Fruit fly (Drosophila melanogaster) whole organism, embryonic: ENCODE data around the gene CG1824.

Experiments
- Adf1 ChIP-seq: fragments of 200-800 bp; sonication (Bioruptor generic); IDR thresholded peaks from 2 replicates; pipeline ENCODE4 v1.3.6; 2022; ENCODE audit warnings: missing biosample characterization, missing genetic modification characterization
- CG10565 ChIP-seq: fragments of 200-800 bp; sonication (Bioruptor generic); optimal IDR thresholded peaks from 3 replicates; lab custom pipeline; 2016; ENCODE audit warnings: missing biosample characterization, mild to moderate bottlenecking, missing genetic modification characterization
- CG11696 ChIP-seq: fragments of 200-800 bp; sonication (Bioruptor generic); IDR thresholded peaks from 2 replicates; pipeline ENCODE4 v1.3.6; 2022; ENCODE audit warnings: missing biosample characterization, missing genetic modification characterization
- CG13296 ChIP-seq: fragments of 200-800 bp; sonication (Bioruptor generic); optimal IDR thresholded peaks from 3 replicates; lab custom pipeline; 2018; ENCODE audit warnings: missing biosample characterization, mild to moderate bottlenecking, missing genetic modification characterization
- CG14860 ChIP-seq: fragments of 200-800 bp; sonication (Bioruptor generic); IDR thresholded peaks from 3 replicates; pipeline ENCODE4 v1.3.6; 2022; ENCODE audit warnings: missing biosample characterization, missing genetic modification characterization; ENCODE audit not compliant: partially characterized antibody
- CG15479 ChIP-seq: fragments of 200-800 bp; sonication (Bioruptor generic); optimal IDR thresholded peaks from 3 replicates; lab custom pipeline; 2019; ENCODE audit warnings: missing biosample characterization, mild to moderate bottlenecking, missing genetic modification characterization, moderate library complexity
- CG17361 ChIP-seq: fragments of 200-800 bp; sonication (Bioruptor generic); IDR thresholded peaks from 3 replicates; pipeline ENCODE4 v1.3.6; 2022; ENCODE audit warnings: missing biosample characterization, missing genetic modification characterization
- CG17829 ChIP-seq: fragments of 200-800 bp; optimal IDR thresholded peaks from 2 replicates; lab custom pipeline; 2019; ENCODE audit warnings: missing biosample characterization, mild to moderate bottlenecking, missing genetic modification characterization, moderate library complexity
- CG2202 ChIP-seq: fragments of 200-800 bp; sonication (Bioruptor generic); optimal IDR thresholded peaks from 2 replicates; lab custom pipeline; 2018; ENCODE audit warnings: missing biosample characterization, mild to moderate bottlenecking, missing genetic modification characterization
- CG30020 ChIP-seq: fragments of 200-800 bp; optimal IDR thresholded peaks from 2 replicates; lab custom pipeline; 2019; ENCODE audit warnings: missing biosample characterization, mild to moderate bottlenecking, missing genetic modification characterization, moderate library complexity
- CG30431 ChIP-seq: fragments of 200-800 bp; sonication (Bioruptor generic); optimal IDR thresholded peaks from 2 replicates; lab custom pipeline; 2017; ENCODE audit warnings: missing biosample characterization, missing genetic modification characterization
- CG5180 ChIP-seq: fragments of 200-800 bp; sonication (Bioruptor generic); optimal IDR thresholded peaks from 3 replicates; lab custom pipeline; 2017; ENCODE audit warnings: missing biosample characterization, missing genetic modification characterization, mild to moderate bottlenecking, moderate library complexity, missing genetic modification reagents
- CG6272 ChIP-seq: fragments of 200-800 bp; sonication (Bioruptor generic); IDR thresholded peaks from 2 replicates; pipeline ENCODE4 v1.3.6; 2022; ENCODE audit warnings: missing biosample characterization, missing genetic modification characterization
- CG7839 ChIP-seq: fragments of 200-800 bp; sonication (Bioruptor generic); optimal IDR thresholded peaks from 3 replicates; lab custom pipeline; 2018; ENCODE audit warnings: missing biosample characterization, mild to moderate bottlenecking, missing genetic modification characterization, moderate library complexity
- CG7928 ChIP-seq: fragments of 200-800 bp; sonication (Bioruptor generic); optimal IDR thresholded peaks from 2 replicates; lab custom pipeline; 2017; ENCODE audit warnings: missing biosample characterization, mild to moderate bottlenecking, missing genetic modification characterization
- CG8290 ChIP-seq, 3 experiments: fragments of 200-800 bp; sonication (Bioruptor generic); optimal IDR thresholded peaks; 2 replicates each; lab custom pipeline; 2016 to 2019; ENCODE audit warnings: missing biosample characterization in 3 of 3, missing genetic modification characterization in 3 of 3, mild to moderate bottlenecking in 2 of 3, moderate library complexity in 1 of 3
- D ChIP-seq, 2 experiments: fragments of 200-800 bp in 1 of 2; fragments of >200 bp in 1 of 2; sonication (Bioruptor generic) in 1 of 2; optimal IDR thresholded peaks; 2 replicates in 1 of 2; 3 replicates in 1 of 2; lab custom pipeline; 2017; ENCODE audit warnings: mild to moderate bottlenecking in 1 of 2, missing biosample characterization in 1 of 2, missing genetic modification characterization in 1 of 2, missing genetic modification reagents in 1 of 2
- D19A ChIP-seq: fragments of 200-800 bp; optimal IDR thresholded peaks from 3 replicates; lab custom pipeline; 2019; ENCODE audit warnings: missing biosample characterization, mild to moderate bottlenecking, missing genetic modification characterization, moderate library complexity
- H15 ChIP-seq: fragments of 200-800 bp; sonication (Bioruptor generic); IDR thresholded peaks from 3 replicates; pipeline ENCODE4 v1.3.6; 2022; ENCODE audit warnings: missing biosample characterization, missing genetic modification characterization
- H2.0 ChIP-seq: fragments of 200-800 bp; sonication (Bioruptor generic); IDR thresholded peaks from 2 replicates; pipeline ENCODE4 v1.3.6; 2022; ENCODE audit warnings: missing biosample characterization, missing genetic modification characterization
- Hmr ChIP-seq: fragments of 200-800 bp; sonication (Bioruptor generic); optimal IDR thresholded peaks from 3 replicates; lab custom pipeline; 2017; ENCODE audit warnings: mild to moderate bottlenecking, missing biosample characterization, missing genetic modification reagents, missing genetic modification characterization
- Lim3 ChIP-seq: fragments of 200-800 bp; sonication (Bioruptor generic); IDR thresholded peaks from 2 replicates; pipeline ENCODE4 v1.3.6; 2022; ENCODE audit warnings: missing biosample characterization, missing genetic modification characterization
- Max ChIP-seq: fragments of 200-800 bp; sonication (Bioruptor generic); optimal IDR thresholded peaks from 2 replicates; lab custom pipeline; 2016; ENCODE audit warnings: missing biosample characterization, mild to moderate bottlenecking, missing genetic modification characterization
- Sox100B ChIP-seq: fragments of 200-800 bp; sonication (Bioruptor generic); optimal IDR thresholded peaks from 3 replicates; lab custom pipeline; 2018; ENCODE audit warnings: missing biosample characterization, mild to moderate bottlenecking, missing genetic modification characterization
- amos ChIP-seq: fragments of 200-800 bp; sonication (Bioruptor generic); IDR thresholded peaks from 2 replicates; pipeline ENCODE4 v1.3.6; 2022; ENCODE audit warnings: missing biosample characterization, missing genetic modification characterization; ENCODE audit not compliant: partially characterized antibody
- aop ChIP-seq: fragments of 200-800 bp; sonication (Bioruptor generic); IDR thresholded peaks from 2 replicates; pipeline ENCODE4 v1.3.6; 2022; ENCODE audit warnings: missing biosample characterization, missing genetic modification characterization
- ara ChIP-seq: fragments of 200-800 bp; sonication (Bioruptor generic); IDR thresholded peaks from 2 replicates; pipeline ENCODE4 v1.3.6; 2022; ENCODE audit warnings: missing biosample characterization, missing genetic modification characterization
- cg ChIP-seq: fragments of 200-800 bp; sonication (Bioruptor generic); optimal IDR thresholded peaks from 3 replicates; lab custom pipeline; 2019; ENCODE audit warnings: missing biosample characterization, mild to moderate bottlenecking, missing genetic modification characterization, moderate library complexity
- chif ChIP-seq, 2 experiments: fragments of 200-800 bp; sonication (Bioruptor generic); optimal IDR thresholded peaks; 3 replicates each; lab custom pipeline; 2016; ENCODE audit warnings: missing biosample characterization in 2 of 2, missing genetic modification characterization in 2 of 2
- chm ChIP-seq: fragments of 200-800 bp; sonication (Bioruptor generic); IDR thresholded peaks from 2 replicates; pipeline ENCODE4 v1.3.6; 2022; ENCODE audit warnings: missing biosample characterization, missing genetic modification characterization
- croc ChIP-seq: fragments of 200-800 bp; sonication (Bioruptor generic); conservative IDR thresholded peaks from 3 replicates; pipeline ENCODE4 v1.3.6; 2022; ENCODE audit warnings: missing biosample characterization, missing genetic modification characterization
- danr ChIP-seq: fragments of 200-800 bp; sonication (Bioruptor generic); IDR thresholded peaks from 2 replicates; pipeline ENCODE4 v1.3.6; 2022; ENCODE audit warnings: missing biosample characterization, missing genetic modification characterization
- dimm ChIP-seq: fragments of 200-800 bp; sonication (Bioruptor generic); IDR thresholded peaks from 2 replicates; pipeline ENCODE4 v1.3.6; 2022; ENCODE audit warnings: missing biosample characterization, missing genetic modification characterization
- dmrt11E ChIP-seq: fragments of 200-800 bp; sonication (Bioruptor generic); optimal IDR thresholded peaks from 3 replicates; lab custom pipeline; 2018; ENCODE audit warnings: missing biosample characterization, mild to moderate bottlenecking, missing genetic modification characterization, moderate library complexity
- dysf ChIP-seq: fragments of 200-800 bp; sonication (Bioruptor generic); IDR thresholded peaks from 3 replicates; pipeline ENCODE4 v1.3.6; 2022; ENCODE audit warnings: missing biosample characterization, missing genetic modification characterization
- eyg ChIP-seq: fragments of 200-800 bp; sonication (Bioruptor generic); optimal IDR thresholded peaks from 3 replicates; lab custom pipeline; 2016; ENCODE audit warnings: missing biosample characterization, missing genetic modification characterization
- ftz-f1 ChIP-seq: fragments of 200-800 bp; sonication (Bioruptor generic); optimal IDR thresholded peaks from 2 replicates; lab custom pipeline; 2016; ENCODE audit warnings: missing biosample characterization, missing genetic modification characterization
- fu2 ChIP-seq: fragments of 200-800 bp; sonication (Bioruptor generic); optimal IDR thresholded peaks from 2 replicates; lab custom pipeline; 2016; ENCODE audit warnings: missing biosample characterization, missing genetic modification characterization
- jing ChIP-seq: fragments of 200-800 bp; sonication (Bioruptor generic); optimal IDR thresholded peaks from 2 replicates; lab custom pipeline; 2018; ENCODE audit warnings: missing biosample characterization, mild to moderate bottlenecking, missing genetic modification characterization
- kay ChIP-seq: fragments of 200-800 bp; sonication (Bioruptor generic); optimal IDR thresholded peaks from 2 replicates; lab custom pipeline; 2016; ENCODE audit warnings: missing biosample characterization, missing genetic modification characterization
- lab ChIP-seq: fragments of 200-800 bp; sonication (Bioruptor generic); optimal IDR thresholded peaks from 3 replicates; lab custom pipeline; 2017; ENCODE audit warnings: missing biosample characterization, missing genetic modification characterization, mild to moderate bottlenecking, moderate library complexity, missing genetic modification reagents
- lbe ChIP-seq: fragments of 200-800 bp; sonication (Bioruptor generic); optimal IDR thresholded peaks from 2 replicates; lab custom pipeline; 2016; ENCODE audit warnings: missing biosample characterization, mild to moderate bottlenecking, missing genetic modification characterization
- nau ChIP-seq: fragments of 200-800 bp; sonication (Bioruptor generic); optimal IDR thresholded peaks from 3 replicates; lab custom pipeline; 2017; ENCODE audit warnings: missing biosample characterization, mild to moderate bottlenecking, missing genetic modification characterization, missing genetic modification reagents
- nerfin-2 ChIP-seq: fragments of 200-800 bp; sonication (Bioruptor generic); IDR thresholded peaks from 2 replicates; pipeline ENCODE4 v1.3.6; 2022; ENCODE audit warnings: missing biosample characterization, missing genetic modification characterization; ENCODE audit not compliant: partially characterized antibody
- nmo ChIP-seq: fragments of 200-800 bp; sonication (Bioruptor generic); optimal IDR thresholded peaks from 2 replicates; lab custom pipeline; 2018; ENCODE audit warnings: missing biosample characterization, mild to moderate bottlenecking, missing genetic modification characterization, moderate library complexity
- odd ChIP-seq: fragments of 200-800 bp; sonication (Bioruptor generic); optimal IDR thresholded peaks from 2 replicates; lab custom pipeline; 2017; ENCODE audit warnings: missing biosample characterization, mild to moderate bottlenecking, missing genetic modification characterization
- phol ChIP-seq: fragments of 200-800 bp; sonication (Bioruptor generic); optimal IDR thresholded peaks from 3 replicates; lab custom pipeline; 2018; ENCODE audit warnings: missing biosample characterization, mild to moderate bottlenecking, missing genetic modification characterization, moderate library complexity
- slbo ChIP-seq: fragments of 200-800 bp; sonication (Bioruptor generic); IDR thresholded peaks from 2 replicates; pipeline ENCODE4 v1.3.6; 2022; ENCODE audit warnings: missing biosample characterization, missing genetic modification characterization
- wor ChIP-seq: fragments of 200-800 bp; sonication (Bioruptor generic); IDR thresholded peaks from 2 replicates; pipeline ENCODE4 v1.3.6; 2022; ENCODE audit warnings: missing biosample characterization, missing genetic modification characterization

Gene CG1824

dm6 chrX:12575827-12576408, 19.5 kb downstream of the CG1824 start (continued):
- TF ChIP-seq aop (GFP tag; lab: Robert Waterston, UW) (0 out of 2 replicates have a peak, but pooled peaks have one; percentile 7), cg (GFP tag; lab: Kevin White, UChicago) (peak; percentile 31), lab (GFP tag; lab: Kevin White, UChicago) (no peak), jing (GFP tag; lab: Kevin White, UChicago) (peak; percentile 49), fu2 (no peak), CG5180 (GFP tag; lab: Kevin White, UChicago) (peak; percentile 57), CG2202 (tag; lab: Kevin White, UChicago) (peak; percentile 74), phol (tag; lab: Kevin White, UChicago) (peak; percentile 87), nmo (GFP tag; lab: Kevin White, UChicago) (peak; percentile 88), slbo (GFP tag; lab: Robert Waterston, UW) (no peak), chm (no peak; the same call in 1 of the 2 replicates), H15 (no peak), amos (GFP tag; lab: Robert Waterston, UW) (no peak), Hmr (GFP tag; lab: Kevin White, UChicago) (no peak), ftz-f1 (GFP tag; lab: Kevin White, UChicago) (no peak), CG30020 (tag; lab: Kevin White, UChicago) (peak; percentile 19), CG17829 (tag; lab: Kevin White, UChicago) (peak; percentile 81), D19A (tag; lab: Kevin White, UChicago) (peak; percentile 79), croc (GFP tag; lab: Robert Waterston, UW) (peak; percentile 62), nau (GFP tag; lab: Kevin White, UChicago) (peak; percentile 25), H2.0 (GFP tag; lab: Robert Waterston, UW) (no peak), CG17361 (peak; percentile 91), dmrt11E (tag; lab: Kevin White, UChicago) (peak; percentile 93), nerfin-2 (GFP tag; lab: Robert Waterston, UW) (no peak), Sox100B (GFP tag; lab: Kevin White, UChicago) (peak; percentile 76), CG7928 (GFP tag; lab: Kevin White, UChicago) (no peak), wor (GFP tag; lab: Robert Waterston, UW) (peak; percentile 33), dimm (peak; percentile 25; the same call in 1 of the 2 replicates), CG30431 (GFP tag; lab: Kevin White, UChicago) (peak; percentile 61), CG10565 (GFP tag; lab: Kevin White, UChicago) (no peak), odd (GFP tag; lab: Kevin White, UChicago) (peak; percentile 49), ara (GFP tag; lab: Robert Waterston, UW) (peak; percentile 32; the same call in 1 of the 2 replicates), Lim3 (GFP tag; lab: Robert Waterston, UW) (no peak), kay (GFP tag; lab: Kevin White, UChicago) (peak; percentile 32), eyg (GFP tag; lab: Kevin White, UChicago) (no peak), dysf (GFP tag; lab: Robert Waterston, UW) (peak; percentile 26; the same call in 1 of the 3 replicates), D (optimal IDR thresholded peaks at IDR 0.05; lab: Kevin White, UChicago) (no peak), D (GFP tag; optimal IDR thresholded peaks at IDR 0.05; lab: Kevin White, UChicago) (peak; percentile 82), danr (0 out of 2 replicates have a peak, but pooled peaks have one; percentile 35), lbe (GFP tag; lab: Kevin White, UChicago) (peak; percentile 64), Adf1 (GFP tag; lab: Robert Waterston, UW) (no peak), CG13296 (no peak), Max (peak; percentile 63), CG11696 (no peak), CG8290 (GFP tag; optimal IDR thresholded peaks at IDR 0.05; lab: Kevin White, UChicago) (peak; percentile 51), CG8290 (tag; optimal IDR thresholded peaks at IDR 0.05; lab: Kevin White, UChicago) (no peak), chif (GFP tag; optimal IDR thresholded peaks at IDR 0.05; lab: Kevin White, UChicago) (peak; percentile 32 to 79), CG14860 (GFP tag; lab: Robert Waterston, UW) (no peak), CG15479 (GFP tag; lab: Kevin White, UChicago) (peak; percentile 80), CG6272 (GFP tag; lab: Robert Waterston, UW) (no peak), CG7839 (tag; lab: Kevin White, UChicago) (peak; percentile 75)
